Worm (Caenorhabditis elegans): Measurements from ENCODE around the gene lurp-3.
A peak's percentile ranks its signal among the peaks of the same experiment; 100 is the strongest.

The lurp-3 gene

DNA sequence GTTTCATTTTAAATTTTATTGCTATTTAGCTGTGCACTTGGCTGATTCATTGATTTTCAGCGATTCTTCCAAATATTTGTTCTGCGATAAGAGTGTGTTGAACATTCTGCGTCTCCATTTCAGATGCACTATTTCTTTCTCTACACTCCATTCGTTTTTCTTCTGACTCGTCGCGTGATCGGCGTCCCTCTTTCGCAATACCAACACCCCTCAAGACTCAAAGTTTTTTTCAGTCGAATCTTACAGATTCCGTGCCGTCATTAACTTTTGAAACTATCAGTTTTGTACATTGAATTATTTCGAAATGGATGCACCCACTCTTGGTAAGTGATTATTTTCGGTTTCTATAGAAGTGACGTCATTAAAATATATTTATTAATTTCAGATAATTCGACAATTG is 7.4 kb downstream of the lurp-3 start, which contains the start of gene frm-10:
frm-10 (plus strand) TSS at position 234 of the 400 bp plus-strand sequence.
- TF ChIP-seq dpl-1 (GFP tag; optimal IDR thresholded peaks at IDR 0.05) (peak; percentile 44 to 65 (median 61)), C04F5.9 (tag; optimal IDR thresholded peaks at IDR 0.05) (no peak), snu-23 (GFP tag; optimal IDR thresholded peaks at IDR 0.05) (peak; percentile 75), egl-13 (tag; optimal IDR thresholded peaks at IDR 0.05) (no peak), sox-4 (tag; optimal IDR thresholded peaks at IDR 0.05) (no peak), nhr-85 (tag) (peak; percentile 70), nhr-77 (tag; optimal IDR thresholded peaks at IDR 0.05) (peak; percentile 44), zag-1 (tag; optimal IDR thresholded peaks at IDR 0.05) (no peak), dsc-1 (tag; optimal IDR thresholded peaks at IDR 0.05) (peak; percentile 20), swsn-7 (tag; optimal IDR thresholded peaks at IDR 0.05) (peak; percentile 62), ceh-82 (tag; optimal IDR thresholded peaks at IDR 0.05) (peak; percentile 47 to 63 (median 58)), pqm-1 (tag; optimal IDR thresholded peaks at IDR 0.05) (peak; percentile 98), lin-14 (GFP tag; optimal IDR thresholded peaks at IDR 0.05) (peak; percentile 88), elt-2 (tag; optimal IDR thresholded peaks at IDR 0.05) (peak; percentile 88), tbx-2 (tag; optimal IDR thresholded peaks at IDR 0.05) (peak; percentile 45), unc-130 (tag; optimal IDR thresholded peaks at IDR 0.05) (no peak), ceh-8 (GFP tag; optimal IDR thresholded peaks at IDR 0.05) (no peak), C16A3.4 (tag; optimal IDR thresholded peaks at IDR 0.05) (peak; percentile 10), aha-1 (tag; optimal IDR thresholded peaks at IDR 0.05) (no peak), xbp-1 (tag; optimal IDR thresholded peaks at IDR 0.05) (peak; percentile 30), efl-3 (GFP tag; optimal IDR thresholded peaks at IDR 0.05) (no peak), lin-13 (GFP tag; optimal IDR thresholded peaks at IDR 0.05) (peak; percentile 43), rnt-1 (tag; optimal IDR thresholded peaks at IDR 0.05) (peak; percentile 72), nhr-28 (tag; optimal IDR thresholded peaks at IDR 0.05) (peak; percentile 28), hpl-2 (GFP tag; optimal IDR thresholded peaks at IDR 0.05) (peak; percentile 56), ama-1 (optimal IDR thresholded peaks at IDR 0.05) (no peak), nhr-47 (tag; optimal IDR thresholded peaks at IDR 0.05) (peak; percentile 65), ceh-90 (tag; optimal IDR thresholded peaks at IDR 0.05) (no peak), hlh-4 (tag; optimal IDR thresholded peaks at IDR 0.05) (no peak), C34B4.2 (tag; optimal IDR thresholded peaks at IDR 0.05) (no peak), lir-3 (tag; optimal IDR thresholded peaks at IDR 0.05; ENCODE audit: poor library complexity) (peak; percentile 30), lsy-2 (tag; optimal IDR thresholded peaks at IDR 0.05) (peak; percentile 52 to 67), jun-1 (tag; optimal IDR thresholded peaks at IDR 0.05) (peak; percentile 34), nhr-84 (tag; optimal IDR thresholded peaks at IDR 0.05) (no peak), snpc-4 (tag; optimal IDR thresholded peaks at IDR 0.05) (peak; percentile 31), nhr-76 (tag; optimal IDR thresholded peaks at IDR 0.05) (no peak), fkh-10 (GFP tag; optimal IDR thresholded peaks at IDR 0.05) (no peak), F16B12.6 (tag; optimal IDR thresholded peaks at IDR 0.05) (peak; percentile 60), nhr-71 (tag; optimal IDR thresholded peaks at IDR 0.05) (peak; percentile 83), unc-62 (GFP tag; optimal IDR thresholded peaks at IDR 0.05) (no peak), pax-3 (tag; optimal IDR thresholded peaks at IDR 0.05) (peak; percentile 58), nhr-90 (tag; optimal IDR thresholded peaks at IDR 0.05; ENCODE audit: poor library complexity) (peak; percentile 22), fkh-8 (tag; optimal IDR thresholded peaks at IDR 0.05) (peak; percentile 60), mdl-1 (tag; optimal IDR thresholded peaks at IDR 0.05) (peak in 1 of 2 experiments; percentile 84), mep-1 (tag; optimal IDR thresholded peaks at IDR 0.05) (peak; percentile 54), nhr-237 (tag; optimal IDR thresholded peaks at IDR 0.05) (peak; percentile 24), unc-86 (tag; optimal IDR thresholded peaks at IDR 0.05) (peak; percentile 26), zip-4 (GFP tag; optimal IDR thresholded peaks at IDR 0.05) (peak; percentile 96), grh-1 (GFP tag; IDR thresholded peaks at IDR 0.05) (no peak), fkh-4 (tag; optimal IDR thresholded peaks at IDR 0.05; ENCODE audit: borderline replicate concordance) (no peak), nhr-19 (GFP tag; conservative IDR thresholded peaks at IDR 0.05) (peak; percentile 39), ces-1 (GFP tag; optimal IDR thresholded peaks at IDR 0.05) (no peak), mef-2 (tag; optimal IDR thresholded peaks at IDR 0.05) (no peak), blmp-1 (tag; optimal IDR thresholded peaks at IDR 0.05) (peak; percentile 18)
